Fruit fly (Drosophila melanogaster) whole organism, embryonic: ENCODE results near the gene Kr-h1.

Experiments
- CG10267 ChIP-seq: fragments of 200-800 bp; sonication (Bioruptor generic); optimal IDR thresholded peaks from 2 replicates; lab custom pipeline; 2018; ENCODE audit warnings: missing biosample characterization, mild to moderate bottlenecking, missing genetic modification characterization, moderate library complexity
- CG10274 ChIP-seq: fragments of 200-800 bp; sonication (Bioruptor generic); optimal IDR thresholded peaks from 3 replicates; lab custom pipeline; 2017; ENCODE audit warnings: missing biosample characterization, mild to moderate bottlenecking, missing genetic modification characterization
- CG10431 ChIP-seq: fragments of 200-800 bp; sonication (Bioruptor generic); optimal IDR thresholded peaks from 3 replicates; lab custom pipeline; 2018; ENCODE audit warnings: missing biosample characterization, mild to moderate bottlenecking, missing genetic modification characterization
- CG1792 ChIP-seq: fragments of 200-800 bp; sonication (Bioruptor generic); optimal IDR thresholded peaks from 2 replicates; lab custom pipeline; 2016; ENCODE audit warnings: missing biosample characterization, missing genetic modification characterization
- CG18476 ChIP-seq: fragments of 200-800 bp; sonication (Bioruptor generic); optimal IDR thresholded peaks from 2 replicates; lab custom pipeline; 2016; ENCODE audit warnings: missing biosample characterization, mild to moderate bottlenecking, missing genetic modification characterization
- CG2120 ChIP-seq: fragments of 200-800 bp; sonication (Bioruptor generic); optimal IDR thresholded peaks from 3 replicates; lab custom pipeline; 2016; ENCODE audit warnings: missing biosample characterization, missing genetic modification characterization
- CG2875 ChIP-seq: fragments of 200-800 bp; sonication (Bioruptor generic); optimal IDR thresholded peaks from 2 replicates; lab custom pipeline; 2017; ENCODE audit warnings: missing biosample characterization, mild to moderate bottlenecking, missing genetic modification characterization, missing genetic modification reagents
- CG30403 ChIP-seq: fragments of 200-800 bp; sonication (Bioruptor generic); optimal IDR thresholded peaks from 3 replicates; lab custom pipeline; 2016; ENCODE audit warnings: missing biosample characterization, missing genetic modification characterization
- CG4424 ChIP-seq: fragments of 200-800 bp; sonication (Bioruptor generic); optimal IDR thresholded peaks from 3 replicates; lab custom pipeline; 2016; ENCODE audit warnings: missing biosample characterization, missing genetic modification characterization
- CG6683 ChIP-seq: fragments of 200-800 bp; sonication (Bioruptor generic); optimal IDR thresholded peaks from 2 replicates; lab custom pipeline; 2017; ENCODE audit warnings: missing biosample characterization, mild to moderate bottlenecking, missing genetic modification characterization, missing genetic modification reagents
- CG9215 ChIP-seq: fragments of 200-800 bp; sonication (Bioruptor generic); IDR thresholded peaks from 2 replicates; pipeline ENCODE4 v1.3.6; 2022; ENCODE audit warnings: missing biosample characterization, missing genetic modification characterization
- CG9727 ChIP-seq: fragments of 200-800 bp; sonication (Bioruptor generic); optimal IDR thresholded peaks from 3 replicates; lab custom pipeline; 2017; ENCODE audit warnings: missing biosample characterization, mild to moderate bottlenecking, missing genetic modification characterization
- CTCF ChIP-seq: fragments of 200-800 bp; sonication (Bioruptor generic); optimal IDR thresholded peaks from 2 replicates; lab custom pipeline; 2017; ENCODE audit warnings: missing biosample characterization, mild to moderate bottlenecking, missing genetic modification characterization, moderate library complexity
- Dad ChIP-seq: fragments of 200-800 bp; sonication (Bioruptor generic); optimal IDR thresholded peaks from 3 replicates; lab custom pipeline; 2016; ENCODE audit warnings: missing biosample characterization, missing genetic modification characterization
- Fer2 ChIP-seq: fragments of 200-800 bp; sonication (Bioruptor generic); optimal IDR thresholded peaks from 2 replicates; lab custom pipeline; 2018; ENCODE audit warnings: missing biosample characterization, mild to moderate bottlenecking, missing genetic modification characterization, moderate library complexity
- H2.0 ChIP-seq: fragments of 200-800 bp; sonication (Bioruptor generic); IDR thresholded peaks from 2 replicates; pipeline ENCODE4 v1.3.6; 2022; ENCODE audit warnings: missing biosample characterization, missing genetic modification characterization
- Hr51 ChIP-seq, 2 experiments: fragments of 200-800 bp; sonication (Bioruptor generic); optimal IDR thresholded peaks; 2 replicates in 1 of 2; 3 replicates in 1 of 2; lab custom pipeline; 2016 to 2018; ENCODE audit warnings: missing biosample characterization in 2 of 2, missing genetic modification characterization in 2 of 2, mild to moderate bottlenecking in 1 of 2, moderate library complexity in 1 of 2
- MTF-1 ChIP-seq: fragments of 200-800 bp; sonication (Bioruptor generic); optimal IDR thresholded peaks from 2 replicates; lab custom pipeline; 2018; ENCODE audit warnings: missing biosample characterization, mild to moderate bottlenecking, missing genetic modification characterization, borderline replicate concordance
- Max ChIP-seq: fragments of 200-800 bp; sonication (Bioruptor generic); optimal IDR thresholded peaks from 2 replicates; lab custom pipeline; 2016; ENCODE audit warnings: missing biosample characterization, mild to moderate bottlenecking, missing genetic modification characterization
- NFAT ChIP-seq: fragments of 200-800 bp; sonication (Bioruptor generic); IDR thresholded peaks from 2 replicates; pipeline ENCODE4 v1.3.6; 2022; ENCODE audit warnings: missing biosample characterization, missing genetic modification characterization
- Nf-YA ChIP-seq: fragments of 200-800 bp; sonication (Bioruptor generic); IDR thresholded peaks from 2 replicates; pipeline ENCODE4 v1.3.6; 2022; ENCODE audit warnings: missing biosample characterization, missing genetic modification characterization
- Nf-YC ChIP-seq: fragments of 200-800 bp; optimal IDR thresholded peaks from 3 replicates; lab custom pipeline; 2019; ENCODE audit warnings: missing biosample characterization, mild to moderate bottlenecking, missing genetic modification characterization, moderate library complexity
- PHDP ChIP-seq: fragments of 200-800 bp; sonication (Bioruptor generic); optimal IDR thresholded peaks from 3 replicates; lab custom pipeline; 2018; ENCODE audit warnings: missing biosample characterization, mild to moderate bottlenecking, missing genetic modification characterization, moderate library complexity
- YL-1 ChIP-seq: fragments of 200-800 bp; sonication (Bioruptor generic); optimal IDR thresholded peaks from 3 replicates; lab custom pipeline; 2017; ENCODE audit warnings: missing biosample characterization, mild to moderate bottlenecking, missing genetic modification characterization
- bcd ChIP-seq: fragments of 200-800 bp; sonication (Bioruptor generic); optimal IDR thresholded peaks from 2 replicates; lab custom pipeline; 2017; ENCODE audit warnings: missing biosample characterization, mild to moderate bottlenecking, missing genetic modification characterization
- bowl ChIP-seq: fragments of 200-800 bp; sonication (Bioruptor generic); IDR thresholded peaks from 2 replicates; pipeline ENCODE4 v1.3.6; 2022; ENCODE audit warnings: missing biosample characterization, missing genetic modification characterization
- bsh ChIP-seq, 2 experiments: fragments of 200-800 bp; sonication (Bioruptor generic); optimal IDR thresholded peaks; 2 replicates each; lab custom pipeline; 2017 to 2018; ENCODE audit warnings: mild to moderate bottlenecking in 2 of 2, missing biosample characterization in 2 of 2, missing genetic modification characterization in 2 of 2, moderate library complexity in 1 of 2
- cad ChIP-seq: fragments of >200 bp; optimal IDR thresholded peaks from 2 replicates; lab custom pipeline; 2017; ENCODE audit warnings: missing biosample characterization, missing genetic modification characterization
- dan ChIP-seq: fragments of 200-800 bp; sonication (Bioruptor generic); IDR thresholded peaks from 2 replicates; pipeline ENCODE4 v1.3.6; 2022; ENCODE audit warnings: missing biosample characterization, missing genetic modification characterization
- dysf ChIP-seq: fragments of 200-800 bp; sonication (Bioruptor generic); IDR thresholded peaks from 3 replicates; pipeline ENCODE4 v1.3.6; 2022; ENCODE audit warnings: missing biosample characterization, missing genetic modification characterization
- en ChIP-seq: fragments of 200-800 bp; sonication (Bioruptor generic); optimal IDR thresholded peaks from 2 replicates; lab custom pipeline; 2016; ENCODE audit warnings: missing biosample characterization, missing genetic modification characterization
- fd102C ChIP-seq: fragments of 200-800 bp; sonication (Bioruptor generic); optimal IDR thresholded peaks from 2 replicates; lab custom pipeline; 2018; ENCODE audit warnings: missing biosample characterization, mild to moderate bottlenecking, missing genetic modification characterization, moderate library complexity
- fru ChIP-seq: fragments of >200 bp; optimal IDR thresholded peaks from 2 replicates; lab custom pipeline; 2017
- gcm ChIP-seq: fragments of 200-800 bp; sonication (Bioruptor generic); optimal IDR thresholded peaks from 2 replicates; lab custom pipeline; 2019; ENCODE audit warnings: missing biosample characterization, mild to moderate bottlenecking, missing genetic modification characterization, moderate library complexity
- hth ChIP-seq: fragments of >200 bp; optimal IDR thresholded peaks from 2 replicates; lab custom pipeline; 2017; ENCODE audit warnings: inconsistent platforms
- lola ChIP-seq, 3 experiments: fragments of >200 bp in 2 of 3; fragments of 200-800 bp in 1 of 3; sonication (Bioruptor generic) in 1 of 3; optimal IDR thresholded peaks; 2 replicates each; lab custom pipeline; 2017 to 2019; ENCODE audit warnings: missing biosample characterization in 3 of 3, missing genetic modification characterization in 3 of 3, mild to moderate bottlenecking in 1 of 3, moderate library complexity in 1 of 3
- maf-S ChIP-seq: fragments of 200-800 bp; sonication (Bioruptor generic); optimal IDR thresholded peaks from 2 replicates; lab custom pipeline; 2016; ENCODE audit warnings: missing biosample characterization, missing genetic modification characterization
- nerfin-2 ChIP-seq: fragments of 200-800 bp; sonication (Bioruptor generic); IDR thresholded peaks from 2 replicates; pipeline ENCODE4 v1.3.6; 2022; ENCODE audit warnings: missing biosample characterization, missing genetic modification characterization; ENCODE audit not compliant: partially characterized antibody
- onecut ChIP-seq: fragments of 200-800 bp; sonication (Bioruptor generic); IDR thresholded peaks from 2 replicates; pipeline ENCODE4 v1.3.6; 2022; ENCODE audit warnings: missing biosample characterization, missing genetic modification characterization
- prd ChIP-seq, 3 experiments: fragments of >200 bp in 2 of 3; fragments of 200-800 bp in 1 of 3; sonication (Bioruptor generic) in 1 of 3; optimal IDR thresholded peaks in 2 of 3; IDR thresholded peaks in 1 of 3; 2 replicates in 2 of 3; 3 replicates in 1 of 3; pipeline versions ENCODE4 v1.3.6 to Lab custom; 2017 to 2022; ENCODE audit warnings: missing biosample characterization in 1 of 3, missing genetic modification characterization in 1 of 3
- rib ChIP-seq: fragments of 200-800 bp; sonication (Bioruptor generic); IDR thresholded peaks from 2 replicates; pipeline ENCODE4 v1.3.6; 2022; ENCODE audit warnings: missing biosample characterization, missing genetic modification characterization
- run ChIP-seq: fragments of 200-800 bp; sonication (Bioruptor generic); optimal IDR thresholded peaks from 3 replicates; lab custom pipeline; 2018; ENCODE audit warnings: missing biosample characterization, mild to moderate bottlenecking, missing genetic modification characterization
- sc ChIP-seq, 3 experiments: fragments of >200 bp in 2 of 3; fragments of 200-800 bp in 1 of 3; sonication (Bioruptor generic) in 1 of 3; optimal IDR thresholded peaks; 2 replicates in 2 of 3; 3 replicates in 1 of 3; lab custom pipeline; 2017; ENCODE audit warnings: mild to moderate bottlenecking in 1 of 3, missing biosample characterization in 1 of 3, missing genetic modification characterization in 1 of 3, missing genetic modification reagents in 1 of 3
- schlank ChIP-seq: fragments of 200-800 bp; sonication (Bioruptor generic); optimal IDR thresholded peaks from 2 replicates; lab custom pipeline; 2018; ENCODE audit warnings: missing biosample characterization, mild to moderate bottlenecking, missing genetic modification characterization
- shn ChIP-seq: fragments of 200-800 bp; sonication (Bioruptor generic); optimal IDR thresholded peaks from 3 replicates; lab custom pipeline; 2016; ENCODE audit warnings: missing biosample characterization, missing genetic modification characterization
- trem ChIP-seq: fragments of 200-800 bp; optimal IDR thresholded peaks from 3 replicates; lab custom pipeline; 2019; ENCODE audit warnings: missing biosample characterization, mild to moderate bottlenecking, missing genetic modification characterization, moderate library complexity
- ttk ChIP-seq: fragments of 200-800 bp; sonication (Bioruptor generic); IDR thresholded peaks from 2 replicates; pipeline ENCODE4 v2.1.2; 2022; ENCODE audit warnings: missing biosample characterization, missing genetic modification characterization
- wdn ChIP-seq: fragments of 200-800 bp; sonication (Bioruptor generic); IDR thresholded peaks from 2 replicates; pipeline ENCODE4 v1.3.6; 2022; ENCODE audit warnings: missing biosample characterization, missing genetic modification characterization
- yki ChIP-seq: fragments of >200 bp; optimal IDR thresholded peaks from 3 replicates; lab custom pipeline; 2018
- zen ChIP-seq: fragments of 200-800 bp; sonication (Bioruptor generic); optimal IDR thresholded peaks from 3 replicates; lab custom pipeline; 2018; ENCODE audit warnings: missing biosample characterization, mild to moderate bottlenecking, missing genetic modification characterization, moderate library complexity
- zfh2 ChIP-seq: fragments of 200-800 bp; sonication (Bioruptor generic); optimal IDR thresholded peaks from 2 replicates; lab custom pipeline; 2016; ENCODE audit warnings: missing biosample characterization, missing genetic modification characterization

Kr-h1 gene

DNA sequence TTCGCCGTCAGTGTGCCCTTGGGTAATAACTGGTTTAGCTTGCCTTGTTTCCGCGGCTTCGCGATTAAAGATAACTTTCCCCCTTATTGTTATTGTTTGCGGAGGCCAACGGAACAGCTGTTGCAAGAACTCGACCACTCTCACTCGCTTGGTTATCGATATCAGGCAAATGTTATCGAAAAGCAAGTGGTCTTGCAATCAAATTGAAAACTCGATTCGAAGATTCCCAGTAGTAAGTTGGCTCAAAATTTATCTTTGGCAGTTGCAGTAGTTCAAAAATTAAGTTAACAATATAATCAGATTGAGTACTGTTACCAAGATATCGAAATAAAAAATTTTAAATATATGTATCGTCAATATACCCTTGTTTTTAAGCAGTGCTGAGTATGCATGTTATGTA, 16.6 kb upstream of the Kr-h1 start, which contains the start of the genes Fbw5 and CG9147 (continued):
- TF ChIP-seq CG30403 (GFP tag; lab: Kevin White, UChicago) (peak; percentile 100), Fer2 (tag; lab: Kevin White, UChicago) (peak; percentile 97), YL-1 (GFP tag; lab: Kevin White, UChicago) (peak; percentile 100), wdn (peak; percentile 99), bcd (peak; percentile 99), CG10267 (tag; lab: Kevin White, UChicago) (peak; percentile 98), CG4424 (GFP tag; lab: Kevin White, UChicago) (peak; percentile 98), MTF-1 (GFP tag; lab: Kevin White, UChicago) (peak; percentile 97), bsh (GFP tag; optimal IDR thresholded peaks at IDR 0.05; lab: Kevin White, UChicago) (peak; percentile 99 to 100), Dad (peak; percentile 99), CG10274 (GFP tag; lab: Kevin White, UChicago) (peak; percentile 95), CG18476 (GFP tag; lab: Kevin White, UChicago) (peak; percentile 99), trem (tag; lab: Kevin White, UChicago) (peak; percentile 97), lola (GFP tag; optimal IDR thresholded peaks at IDR 0.05; lab: Kevin White, UChicago) (peak in 1 of 3 experiments; percentile 100), ttk (GFP tag; lab: Robert Waterston, UW) (peak; percentile 100), NFAT (GFP tag; lab: Robert Waterston, UW) (peak; percentile 99), Nf-YA (peak; percentile 99), dysf (GFP tag; lab: Robert Waterston, UW) (peak; percentile 100), zen (tag; lab: Kevin White, UChicago) (peak; percentile 99), hth (lab: Kevin White, UChicago) (no peak), Max (GFP tag; lab: Kevin White, UChicago) (peak; percentile 100), fru (no peak), run (tag; lab: Kevin White, UChicago) (peak; percentile 99), CG9727 (GFP tag; lab: Kevin White, UChicago) (peak; percentile 100), CTCF (GFP tag; lab: Kevin White, UChicago) (peak; percentile 68), zfh2 (GFP tag; lab: Kevin White, UChicago) (peak; percentile 99), cad (GFP tag; lab: Kevin White, UChicago) (no peak), CG10431 (GFP tag; lab: Kevin White, UChicago) (peak; percentile 98), en (GFP tag; lab: Kevin White, UChicago) (peak; percentile 99), PHDP (tag; lab: Kevin White, UChicago) (peak; percentile 100), Nf-YC (tag; lab: Kevin White, UChicago) (peak; percentile 88), CG9215 (peak; percentile 96), rib (GFP tag; lab: Robert Waterston, UW) (peak; percentile 99), H2.0 (GFP tag; lab: Robert Waterston, UW) (peak; percentile 100), Hr51 (GFP tag; optimal IDR thresholded peaks at IDR 0.05; lab: Kevin White, UChicago) (peak; percentile 99 to 100), gcm (GFP tag; lab: Kevin White, UChicago) (peak; percentile 100), shn (peak; percentile 99), schlank (tag; lab: Kevin White, UChicago) (peak; percentile 99), dan (GFP tag; lab: Robert Waterston, UW) (peak; percentile 95), CG2875 (GFP tag; lab: Kevin White, UChicago) (peak; percentile 100), onecut (GFP tag; lab: Robert Waterston, UW) (peak; percentile 99), CG2120 (GFP tag; lab: Kevin White, UChicago) (peak; percentile 100), fd102C (GFP tag; lab: Kevin White, UChicago) (peak; percentile 99), CG6683 (GFP tag; lab: Kevin White, UChicago) (peak; percentile 96), sc (optimal IDR thresholded peaks at IDR 0.05; lab: Kevin White, UChicago) (no peak), sc (GFP tag; optimal IDR thresholded peaks at IDR 0.05; lab: Kevin White, UChicago) (peak; percentile 99), maf-S (GFP tag; lab: Kevin White, UChicago) (peak; percentile 99), prd (optimal IDR thresholded peaks at IDR 0.05; lab: Kevin White, UChicago) (no peak), prd (GFP tag; IDR thresholded peaks at IDR 0.05; lab: Robert Waterston, UW) (peak; percentile 100), bowl (GFP tag; lab: Robert Waterston, UW) (peak; percentile 98), nerfin-2 (GFP tag; lab: Robert Waterston, UW) (peak; percentile 71), yki (lab: Kevin White, UChicago) (no peak), CG1792 (GFP tag; lab: Kevin White, UChicago) (peak; percentile 99)
